Worm (Caenorhabditis elegans) whole organism, late embryonic: Measurements from ENCODE around the gene puf-7.

Source experiments
- C08G9.2 ChIP-seq: sonication (generic microtip); optimal IDR thresholded peaks from 2 replicates; lab custom pipeline; 2016; ENCODE audit warnings: mild to moderate bottlenecking, missing genetic modification characterization, moderate library complexity, missing compliant biosample characterization
- F13H6.1 ChIP-seq: sonication (generic microtip); optimal IDR thresholded peaks from 2 replicates; lab custom pipeline; 2016; ENCODE audit warnings: missing genetic modification characterization, missing compliant biosample characterization
- K02D7.2 ChIP-seq: sonication (generic microtip); optimal IDR thresholded peaks from 2 replicates; lab custom pipeline; 2017; ENCODE audit warnings: mild to moderate bottlenecking, missing genetic modification characterization, missing compliant biosample characterization
- T23F11.4 ChIP-seq: fragments of 200-800 bp; sonication (Bioruptor generic); optimal IDR thresholded peaks from 2 replicates; lab custom pipeline; 2018; ENCODE audit warnings: mild to moderate bottlenecking, missing genetic modification characterization, missing compliant biosample characterization
- Y22D7AL.16 ChIP-seq: sonication (generic microtip); optimal IDR thresholded peaks from 2 replicates; lab custom pipeline; 2016; ENCODE audit warnings: missing genetic modification characterization, missing compliant biosample characterization
- ceh-14 ChIP-seq: sonication (generic microtip); optimal IDR thresholded peaks from 2 replicates; lab custom pipeline; 2016; ENCODE audit warnings: missing genotype, missing genetic modification characterization, missing compliant biosample characterization
- ceh-22 ChIP-seq: sonication (generic microtip); optimal IDR thresholded peaks from 2 replicates; lab custom pipeline; 2017; ENCODE audit warnings: missing biosample characterization, missing genetic modification characterization
- ceh-30 ChIP-seq: fragments of 150-350 bp; optimal IDR thresholded peaks from 2 replicates; lab custom pipeline; 2014; ENCODE audit warnings: missing biosample characterization, missing genetic modification characterization
- ceh-34 ChIP-seq: sonication (generic microtip); optimal IDR thresholded peaks from 2 replicates; lab custom pipeline; 2016; ENCODE audit warnings: mild to moderate bottlenecking, missing genetic modification characterization, missing compliant biosample characterization
- ceh-9 ChIP-seq: sonication (generic microtip); optimal IDR thresholded peaks from 2 replicates; lab custom pipeline; 2016; ENCODE audit warnings: mild to moderate bottlenecking, missing genetic modification characterization, inconsistent platforms, missing compliant biosample characterization
- dmd-4 ChIP-seq: sonication (generic microtip); optimal IDR thresholded peaks from 2 replicates; lab custom pipeline; 2016; ENCODE audit warnings: borderline replicate concordance, missing genetic modification characterization, missing compliant biosample characterization
- dve-1 ChIP-seq: sonication (generic microtip); optimal IDR thresholded peaks from 2 replicates; lab custom pipeline; 2017; ENCODE audit warnings: antibody characterized with exemption, mild to moderate bottlenecking, missing genetic modification characterization, missing compliant biosample characterization
- elt-2 ChIP-seq: sonication (generic microtip); optimal IDR thresholded peaks from 2 replicates; lab custom pipeline; 2016; ENCODE audit warnings: missing genetic modification reagents, missing genetic modification characterization, missing compliant biosample characterization
- elt-4 ChIP-seq: sonication (generic microtip); optimal IDR thresholded peaks from 2 replicates; lab custom pipeline; 2016; ENCODE audit warnings: missing genetic modification characterization, missing compliant biosample characterization
- eyg-1 ChIP-seq: sonication (generic microtip); optimal IDR thresholded peaks from 2 replicates; lab custom pipeline; 2016; ENCODE audit warnings: missing genotype, missing genetic modification characterization, missing compliant biosample characterization
- fkh-10 ChIP-seq: fragments of 150-350 bp; optimal IDR thresholded peaks from 2 replicates; lab custom pipeline; 2014; ENCODE audit warnings: missing biosample characterization, missing genetic modification reagents, missing genetic modification characterization
- fkh-6 ChIP-seq: sonication (generic microtip); optimal IDR thresholded peaks from 2 replicates; lab custom pipeline; 2016; ENCODE audit warnings: missing genetic modification characterization, missing compliant biosample characterization
- hlh-8 ChIP-seq: sonication (generic microtip); optimal IDR thresholded peaks from 2 replicates; lab custom pipeline; 2016; ENCODE audit warnings: missing genotype, missing genetic modification characterization, missing compliant biosample characterization
- lin-11 ChIP-seq: fragments of 200-800 bp; sonication (Bioruptor generic); optimal IDR thresholded peaks from 2 replicates; lab custom pipeline; 2018; ENCODE audit warnings: mild to moderate bottlenecking, missing genetic modification characterization, missing compliant biosample characterization
- pag-3 ChIP-seq: sonication (generic microtip); optimal IDR thresholded peaks from 2 replicates; lab custom pipeline; 2016; ENCODE audit warnings: missing compliant biosample characterization, missing genetic modification characterization, borderline replicate concordance
- pat-9 ChIP-seq: fragments of 200-800 bp; sonication (Bioruptor generic); optimal IDR thresholded peaks from 2 replicates; lab custom pipeline; 2018; ENCODE audit warnings: mild to moderate bottlenecking, missing genetic modification characterization, moderate library complexity, missing compliant biosample characterization
- pha-4 ChIP-seq: fragments of 150-350 bp; optimal IDR thresholded peaks from 2 replicates; lab custom pipeline; 2018; ENCODE audit warnings: missing biosample characterization, missing genetic modification reagents, missing genetic modification characterization
- rnt-1 ChIP-seq: sonication (generic microtip); optimal IDR thresholded peaks from 2 replicates; lab custom pipeline; 2016; ENCODE audit warnings: missing genetic modification characterization, missing compliant biosample characterization
- sox-4 ChIP-seq: sonication (generic microtip); optimal IDR thresholded peaks from 2 replicates; lab custom pipeline; 2017; ENCODE audit warnings: mild to moderate bottlenecking, missing genetic modification characterization, inconsistent platforms, missing compliant biosample characterization
- tbx-2 ChIP-seq: sonication (generic microtip); optimal IDR thresholded peaks from 2 replicates; lab custom pipeline; 2016; ENCODE audit warnings: missing genetic modification characterization, missing compliant biosample characterization
- tbx-7 ChIP-seq: sonication (generic microtip); optimal IDR thresholded peaks from 2 replicates; lab custom pipeline; 2016; ENCODE audit warnings: missing genotype, missing genetic modification characterization, missing compliant biosample characterization
- unc-3 ChIP-seq, 2 experiments: fragments of 200-800 bp in 1 of 2; sonication (Bioruptor generic) in 1 of 2; sonication (generic microtip) in 1 of 2; conservative IDR thresholded peaks in 1 of 2; optimal IDR thresholded peaks in 1 of 2; 2 replicates each; pipeline versions ENCODE4 v1.3.6 to Lab custom; 2016 to 2022; ENCODE audit warnings: missing compliant biosample characterization in 2 of 2, missing genetic modification characterization in 2 of 2, missing genetic modification reagents in 1 of 2
- unc-42 ChIP-seq: sonication (generic microtip); optimal IDR thresholded peaks from 2 replicates; lab custom pipeline; 2016; ENCODE audit warnings: missing genotype, missing genetic modification characterization, missing compliant biosample characterization
- unc-55 ChIP-seq: sonication (generic microtip); optimal IDR thresholded peaks from 2 replicates; lab custom pipeline; 2017; ENCODE audit warnings: missing biosample characterization, missing genetic modification reagents, missing genetic modification characterization
- zip-5 ChIP-seq: sonication (generic microtip); optimal IDR thresholded peaks from 2 replicates; lab custom pipeline; 2016; ENCODE audit warnings: missing genetic modification characterization, missing compliant biosample characterization

The puf-7 gene

DNA sequence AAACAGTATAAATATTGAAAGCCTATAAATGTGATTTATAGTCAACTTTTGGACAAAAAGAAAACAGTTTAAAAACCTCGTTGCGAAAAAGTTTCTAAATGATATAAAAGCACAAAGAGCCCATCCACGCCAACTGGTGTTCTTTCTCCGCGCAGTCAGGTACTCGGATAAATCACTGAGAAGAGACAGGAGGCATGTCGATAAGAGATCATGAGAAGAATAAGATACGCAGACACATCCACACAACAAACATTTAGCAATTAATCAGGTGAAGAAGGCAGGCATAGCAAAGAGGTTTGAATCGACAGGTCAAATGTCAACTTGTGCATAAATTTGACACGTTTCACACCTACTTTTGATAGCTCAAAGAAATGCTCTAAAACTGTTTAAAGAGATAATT is 21.2 kb downstream of the puf-7 start:
- TF ChIP-seq unc-55 (peak; percentile 68), rnt-1 (tag; lab: Kevin White, UChicago) (peak; percentile 25), zip-5 (tag; lab: Kevin White, UChicago) (no peak), dve-1 (tag; lab: Kevin White, UChicago) (no peak), tbx-2 (tag; lab: Kevin White, UChicago) (peak; percentile 18), ceh-22 (tag; lab: Kevin White, UChicago) (no peak)

DNA sequence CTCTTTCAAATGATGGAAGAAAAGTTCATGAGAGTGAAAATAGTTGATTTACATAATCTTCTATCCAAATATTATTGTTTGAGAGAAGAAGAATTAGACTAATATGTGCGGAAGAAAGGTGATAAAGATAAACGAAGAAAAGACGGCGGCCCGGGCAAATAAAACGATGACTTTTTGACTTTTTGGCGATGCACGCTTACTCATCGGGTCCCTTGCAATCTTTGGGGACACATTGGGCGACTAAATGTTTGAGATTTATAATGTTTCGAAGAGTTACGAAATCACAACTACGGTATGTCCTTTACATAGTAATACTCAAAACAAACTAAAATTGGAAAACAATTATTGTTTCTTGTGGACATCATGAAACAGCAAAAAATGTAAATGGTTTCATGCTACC is 28.3 kb downstream of the puf-7 start:
- TF ChIP-seq pha-4 (tag; lab: Kevin White, UChicago) = no peak
- no peak for TF ChIP-seq eyg-1 (tag; lab: Kevin White, UChicago)
- TF ChIP-seq Y22D7AL.16 = no peak
- TF ChIP-seq ceh-9 = no peak
- TF ChIP-seq T23F11.4 (GFP tag; lab: Kevin White, UChicago) = no peak
- no peak for TF ChIP-seq fkh-6 (tag; lab: Kevin White, UChicago)
- TF ChIP-seq ceh-34 (tag; lab: Kevin White, UChicago) = no peak

DNA sequence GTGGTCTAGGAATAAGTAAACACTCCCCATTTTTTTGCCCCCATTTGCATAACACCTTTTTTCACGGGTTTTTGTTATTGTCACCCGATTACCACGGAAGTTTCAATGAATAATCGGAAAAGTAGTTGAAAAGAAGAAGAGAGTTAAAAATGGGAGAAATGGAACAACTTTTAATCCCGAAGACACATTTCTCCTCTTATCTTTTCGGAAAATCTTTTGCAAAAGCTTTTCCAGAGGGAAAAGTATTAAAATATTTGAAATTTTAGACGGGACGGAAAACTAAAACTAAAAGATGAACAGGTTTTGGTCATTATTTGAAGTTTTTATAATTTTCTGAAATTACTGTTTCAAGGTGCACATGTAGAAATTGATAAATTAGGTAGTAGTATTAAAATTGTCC is 32.5 kb downstream of the puf-7 start:
- TF ChIP-seq ceh-14 (tag; lab: Kevin White, UChicago) = no peak
- TF ChIP-seq ceh-22 (tag; lab: Kevin White, UChicago) = no peak
- no peak for TF ChIP-seq unc-3 (GFP tag; conservative IDR thresholded peaks at IDR 0.05; lab: Robert Waterston, UW)
- no peak for TF ChIP-seq unc-3 (tag; optimal IDR thresholded peaks at IDR 0.05; lab: Kevin White, UChicago)
- TF ChIP-seq elt-4 = no peak

- no peak for TF ChIP-seq lin-11 (tag; lab: Kevin White, UChicago)
- peak; percentile 36 for TF ChIP-seq pat-9 (tag; lab: Kevin White, UChicago)
- TF ChIP-seq unc-55 = peak; percentile 26
- no peak for TF ChIP-seq F13H6.1
- no peak for TF ChIP-seq hlh-8 (tag; lab: Kevin White, UChicago)
These were observed 40.3 kb downstream of the puf-7 start for ce11 chrIV:5526711-5527383.

ce11 chrIV:5528285-5528684 is 41.8 kb downstream of the puf-7 start, which contains the start of gene unc-5:
TSS of gene unc-5 (minus strand) at chrIV:5528338.
- TF ChIP-seq zip-5 (tag; lab: Kevin White, UChicago) (no peak), Y22D7AL.16 (no peak), sox-4 (tag; lab: Kevin White, UChicago) (no peak), unc-3 (GFP tag; conservative IDR thresholded peaks at IDR 0.05; lab: Robert Waterston, UW) (no peak), unc-3 (tag; optimal IDR thresholded peaks at IDR 0.05; lab: Kevin White, UChicago) (no peak), fkh-10 (GFP tag; lab: Kevin White, UChicago) (no peak), hlh-8 (tag; lab: Kevin White, UChicago) (peak; percentile 24)

DNA sequence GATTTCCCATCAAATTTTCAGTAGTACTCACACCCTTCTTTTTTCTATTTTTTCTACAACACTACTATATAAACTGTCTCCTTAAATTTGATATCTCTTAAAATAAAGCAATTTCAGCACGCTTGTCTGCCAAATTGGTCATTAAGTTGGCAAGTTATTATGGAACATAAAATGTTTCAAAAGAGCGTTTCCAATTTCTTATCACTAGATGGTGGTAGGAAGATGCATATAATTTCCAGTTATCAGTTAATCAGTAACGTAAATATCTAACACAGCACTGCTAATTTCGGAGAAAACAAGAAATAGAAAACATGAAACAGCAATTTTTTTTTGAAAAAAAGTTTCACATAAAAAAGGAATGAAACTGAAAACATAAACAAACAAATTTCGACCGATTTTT is 44.5 kb downstream of the puf-7 start:
- TF ChIP-seq ceh-30 (tag; lab: Kevin White, UChicago) (no peak), pag-3 (no peak), dve-1 (tag; lab: Kevin White, UChicago) (no peak), fkh-6 (tag; lab: Kevin White, UChicago) (no peak), C08G9.2 (no peak), fkh-10 (GFP tag; lab: Kevin White, UChicago) (no peak), tbx-7 (no peak), elt-2 (peak; percentile 74), F13H6.1 (no peak)

ce11 chrIV:5533556-5533955 is 47.0 kb downstream of the puf-7 start:
- no peak for TF ChIP-seq dmd-4
- peak; percentile 88 for TF ChIP-seq unc-42 (tag; lab: Kevin White, UChicago)
- TF ChIP-seq K02D7.2 (tag; lab: Kevin White, UChicago) = no peak
- TF ChIP-seq Y22D7AL.16 = no peak
